Fruit fly (Drosophila melanogaster): Measurements from ENCODE around the gene Pvf1.

DNA sequence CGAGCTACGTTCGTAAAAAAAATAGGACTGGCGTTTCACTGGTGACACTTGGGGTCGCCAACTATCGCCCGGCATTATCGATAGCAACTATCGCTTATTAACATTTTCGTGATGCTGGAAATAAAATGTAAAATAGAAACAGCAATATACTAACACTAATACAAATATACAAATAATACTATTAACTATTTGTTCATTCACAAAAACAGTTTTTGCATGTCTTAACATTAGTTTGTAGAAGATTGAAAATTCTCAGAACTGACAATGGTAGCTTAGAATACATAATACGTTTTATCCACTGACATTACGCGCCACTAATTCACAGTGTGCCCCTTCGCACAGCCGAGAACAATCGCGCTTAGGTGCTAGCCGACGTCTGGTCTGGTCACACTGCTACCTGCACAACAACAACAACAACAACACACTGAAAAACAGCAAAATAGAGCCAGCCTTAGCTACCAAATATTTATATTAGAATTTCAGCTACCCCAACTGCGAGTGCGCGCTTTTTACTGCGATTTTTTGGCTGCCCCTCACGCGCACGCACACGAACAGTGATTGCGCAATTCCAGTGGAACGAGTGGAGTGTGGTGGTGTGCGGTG lies 44.2 kb upstream of the Pvf1 start, which contains the start of the genes CG6961 and S6KL:
- no peak for TF ChIP-seq Myc (optimal IDR thresholded peaks at IDR 0.05)
- no peak for TF ChIP-seq ttk (optimal IDR thresholded peaks at IDR 0.05)
- TF ChIP-seq insv (optimal IDR thresholded peaks at IDR 0.05), result no peak
